Worm (Caenorhabditis elegans): ENCODE data around the gene T19C3.4.
A peak's percentile ranks its signal among the peaks of the same experiment; 100 is the strongest.

Gene T19C3.4

ce11 chrIII:600316-600932 is 19.6 kb downstream of the T19C3.4 start, which contains the start of gene lec-6:
Gene lec-6 (minus strand): TSS chrIII:600366.
- no peak for TF ChIP-seq nhr-11 (tag; optimal IDR thresholded peaks at IDR 0.05)
- no peak for TF ChIP-seq ceh-82 (tag; optimal IDR thresholded peaks at IDR 0.05)
- TF ChIP-seq lin-15B (tag; optimal IDR thresholded peaks at IDR 0.05), result no peak
- TF ChIP-seq mdl-1 (tag; optimal IDR thresholded peaks at IDR 0.05), result no peak
- peak; percentile 48 for TF ChIP-seq nhr-77 (tag; optimal IDR thresholded peaks at IDR 0.05)
- TF ChIP-seq ama-1 (optimal IDR thresholded peaks at IDR 0.05), result peak; percentile 10
- TF ChIP-seq nfya-1 (tag; optimal IDR thresholded peaks at IDR 0.05; ENCODE audit: insufficient read depth), result no peak
- TF ChIP-seq aly-2 (tag; optimal IDR thresholded peaks at IDR 0.05), result no peak
- no peak for TF ChIP-seq lsy-12 (tag; optimal IDR thresholded peaks at IDR 0.05)
- no peak for TF ChIP-seq nhr-12 (tag; optimal IDR thresholded peaks at IDR 0.05)
- TF ChIP-seq ztf-11 (tag; optimal IDR thresholded peaks at IDR 0.05), result no peak
- no peak for TF ChIP-seq elt-3 (tag; optimal IDR thresholded peaks at IDR 0.05)
- peak; percentile 97 for TF ChIP-seq pqm-1 (tag; optimal IDR thresholded peaks at IDR 0.05)
- TF ChIP-seq zag-1 (tag; optimal IDR thresholded peaks at IDR 0.05), result no peak
- TF ChIP-seq jun-1 (tag; optimal IDR thresholded peaks at IDR 0.05), result peak; percentile 90
- TF ChIP-seq nhr-25 (tag; optimal IDR thresholded peaks at IDR 0.05), result no peak
- TF ChIP-seq elt-2 (tag; optimal IDR thresholded peaks at IDR 0.05), result peak; percentile 99
- no peak for TF ChIP-seq nhr-67 (tag; optimal IDR thresholded peaks at IDR 0.05)
- no peak for TF ChIP-seq nhr-23 (tag; optimal IDR thresholded peaks at IDR 0.05)
- peak; percentile 85 for TF ChIP-seq fos-1 (tag; optimal IDR thresholded peaks at IDR 0.05)
- peak; percentile 97 for TF ChIP-seq pha-4 (tag; optimal IDR thresholded peaks at IDR 0.05)
- no peak for TF ChIP-seq ceh-9 (tag; optimal IDR thresholded peaks at IDR 0.05)
- peak; percentile 56 for TF ChIP-seq skn-1 (tag; optimal IDR thresholded peaks at IDR 0.05)
- TF ChIP-seq lin-39 (tag; optimal IDR thresholded peaks at IDR 0.05), result no peak
- no peak for TF ChIP-seq nhr-237 (tag; optimal IDR thresholded peaks at IDR 0.05)
- no peak for TF ChIP-seq nhr-76 (tag; optimal IDR thresholded peaks at IDR 0.05)

ce11 chrIII:599279-599678 is 20.8 kb downstream of the T19C3.4 start:
- peak; percentile 14 for TF ChIP-seq jun-1 (tag; optimal IDR thresholded peaks at IDR 0.05)
- TF ChIP-seq pqm-1 (tag; optimal IDR thresholded peaks at IDR 0.05), result peak; percentile 12
- TF ChIP-seq elt-2 (tag; optimal IDR thresholded peaks at IDR 0.05), result peak; percentile 46
- no peak for TF ChIP-seq nhr-25 (tag; optimal IDR thresholded peaks at IDR 0.05)
- TF ChIP-seq eor-1 (tag; optimal IDR thresholded peaks at IDR 0.05), result no peak

ce11 chrIII:598687-599086 is 21.4 kb downstream of the T19C3.4 start, which contains the start of gene Y55B1AR.2:
Gene Y55B1AR.2 (minus strand): TSS chrIII:598787.
- no peak for TF ChIP-seq pqm-1 (tag; optimal IDR thresholded peaks at IDR 0.05)
- TF ChIP-seq ceh-9 (tag; optimal IDR thresholded peaks at IDR 0.05), result no peak
- TF ChIP-seq mml-1 (tag; optimal IDR thresholded peaks at IDR 0.05), result no peak
- TF ChIP-seq daf-12 (tag; optimal IDR thresholded peaks at IDR 0.05), result no peak
- TF ChIP-seq elt-3 (tag; optimal IDR thresholded peaks at IDR 0.05), result no peak
- no peak for TF ChIP-seq elt-2 (tag; optimal IDR thresholded peaks at IDR 0.05)
- TF ChIP-seq lsy-12 (tag; optimal IDR thresholded peaks at IDR 0.05), result no peak
- no peak for TF ChIP-seq ztf-11 (tag; optimal IDR thresholded peaks at IDR 0.05)
- TF ChIP-seq ceh-82 (tag; optimal IDR thresholded peaks at IDR 0.05), result no peak
- no peak for TF ChIP-seq nhr-28 (tag; optimal IDR thresholded peaks at IDR 0.05)
- TF ChIP-seq R02D3.7 (tag; optimal IDR thresholded peaks at IDR 0.05), result no peak

- TF ChIP-seq hmg-11 (tag; optimal IDR thresholded peaks at IDR 0.05), result peak; percentile 96
- no peak for TF ChIP-seq nhr-11 (tag; optimal IDR thresholded peaks at IDR 0.05)
- no peak for TF ChIP-seq fos-1 (tag; optimal IDR thresholded peaks at IDR 0.05)
- peak; percentile 38 for TF ChIP-seq nhr-25 (tag; optimal IDR thresholded peaks at IDR 0.05)
- TF ChIP-seq nhr-23 (tag; optimal IDR thresholded peaks at IDR 0.05), result peak; percentile 64
- TF ChIP-seq fkh-10 (GFP tag; optimal IDR thresholded peaks at IDR 0.05), result peak; percentile 81
- TF ChIP-seq nhr-43 (tag; optimal IDR thresholded peaks at IDR 0.05; ENCODE audit: poor library complexity, severe bottlenecking), result no peak
- no peak for TF ChIP-seq tbx-2 (tag; optimal IDR thresholded peaks at IDR 0.05)
- no peak for TF ChIP-seq elt-1 (tag; optimal IDR thresholded peaks at IDR 0.05)
- no peak for TF ChIP-seq zag-1 (tag; optimal IDR thresholded peaks at IDR 0.05)
- no peak for TF ChIP-seq elt-2 (tag; optimal IDR thresholded peaks at IDR 0.05)
- no peak for TF ChIP-seq nhr-237 (tag; optimal IDR thresholded peaks at IDR 0.05)
- no peak for TF ChIP-seq eor-1 (tag; optimal IDR thresholded peaks at IDR 0.05)
- peak; percentile 84 for TF ChIP-seq ceh-28 (tag; optimal IDR thresholded peaks at IDR 0.05)
- no peak for TF ChIP-seq unc-62 (GFP tag; optimal IDR thresholded peaks at IDR 0.05)
- no peak for TF ChIP-seq jun-1 (tag; optimal IDR thresholded peaks at IDR 0.05)
- peak; percentile 15 for TF ChIP-seq pqm-1 (tag; optimal IDR thresholded peaks at IDR 0.05)
- TF ChIP-seq sea-2 (GFP tag; optimal IDR thresholded peaks at IDR 0.05), result no peak
- TF ChIP-seq pha-4 (tag; optimal IDR thresholded peaks at IDR 0.05), result peak; percentile 58
- no peak for TF ChIP-seq ama-1 (optimal IDR thresholded peaks at IDR 0.05)
- TF ChIP-seq nhr-67 (tag; optimal IDR thresholded peaks at IDR 0.05), result no peak
- TF ChIP-seq egl-27 (tag; optimal IDR thresholded peaks at IDR 0.05), result no peak
- no peak for TF ChIP-seq unc-39 (tag; optimal IDR thresholded peaks at IDR 0.05)
- no peak for TF ChIP-seq egl-5 (tag; optimal IDR thresholded peaks at IDR 0.05)
- no peak for TF ChIP-seq mml-1 (tag; optimal IDR thresholded peaks at IDR 0.05)
- peak; percentile 24 for TF ChIP-seq snpc-4 (tag; optimal IDR thresholded peaks at IDR 0.05)
- peak; percentile 69 for TF ChIP-seq nfya-1 (tag; optimal IDR thresholded peaks at IDR 0.05; ENCODE audit: insufficient read depth)
- TF ChIP-seq ceh-9 (tag; optimal IDR thresholded peaks at IDR 0.05), result no peak
- no peak for TF ChIP-seq daf-12 (tag; optimal IDR thresholded peaks at IDR 0.05)
- TF ChIP-seq R02D3.7 (tag; optimal IDR thresholded peaks at IDR 0.05), result no peak
- TF ChIP-seq ceh-82 (tag; optimal IDR thresholded peaks at IDR 0.05), result no peak
- TF ChIP-seq ceh-16 (tag; optimal IDR thresholded peaks at IDR 0.05), result no peak
Measured at ce11 chrIII:598168-598567, 21.9 kb downstream of the T19C3.4 start.
